Fruit fly (Drosophila melanogaster) whole organism, embryonic: ENCODE results near the gene CG16775.

Source experiments
- Abd-B ChIP-seq: fragments of 200-800 bp; sonication (Bioruptor generic); optimal IDR thresholded peaks from 2 replicates; lab custom pipeline; 2018; ENCODE audit warnings: missing biosample characterization, mild to moderate bottlenecking, missing genetic modification characterization, moderate library complexity
- Atf6 ChIP-seq: fragments of 200-800 bp; sonication (Bioruptor generic); IDR thresholded peaks from 2 replicates; pipeline ENCODE4 v1.3.6; 2022; ENCODE audit warnings: missing biosample characterization, missing genetic modification characterization
- B-H1 ChIP-seq: fragments of 200-800 bp; sonication (Bioruptor generic); IDR thresholded peaks from 3 replicates; pipeline ENCODE4 v1.3.6; 2022; ENCODE audit warnings: missing biosample characterization, missing genetic modification characterization
- CG10147 ChIP-seq: fragments of 200-800 bp; sonication (Bioruptor generic); optimal IDR thresholded peaks from 2 replicates; lab custom pipeline; 2019; ENCODE audit warnings: missing biosample characterization, mild to moderate bottlenecking, missing genetic modification characterization, moderate library complexity
- CG10565 ChIP-seq: fragments of 200-800 bp; sonication (Bioruptor generic); optimal IDR thresholded peaks from 3 replicates; lab custom pipeline; 2016; ENCODE audit warnings: missing biosample characterization, mild to moderate bottlenecking, missing genetic modification characterization
- CG10979 ChIP-seq: fragments of 200-800 bp; sonication (Bioruptor generic); optimal IDR thresholded peaks from 2 replicates; lab custom pipeline; 2018; ENCODE audit warnings: missing biosample characterization, mild to moderate bottlenecking, missing genetic modification characterization, moderate library complexity
- CG12659 ChIP-seq: fragments of 200-800 bp; sonication (Bioruptor generic); optimal IDR thresholded peaks from 3 replicates; lab custom pipeline; 2017; ENCODE audit warnings: mild to moderate bottlenecking, missing biosample characterization, missing genetic modification reagents, missing genetic modification characterization
- CG13123 ChIP-seq: fragments of 200-800 bp; sonication (Bioruptor generic); optimal IDR thresholded peaks from 2 replicates; lab custom pipeline; 2016; ENCODE audit warnings: missing biosample characterization, missing genetic modification characterization
- CG13296 ChIP-seq: fragments of 200-800 bp; sonication (Bioruptor generic); optimal IDR thresholded peaks from 3 replicates; lab custom pipeline; 2018; ENCODE audit warnings: missing biosample characterization, mild to moderate bottlenecking, missing genetic modification characterization
- CG15269 ChIP-seq: fragments of 200-800 bp; sonication (Bioruptor generic); optimal IDR thresholded peaks from 2 replicates; lab custom pipeline; 2018; ENCODE audit warnings: missing biosample characterization, mild to moderate bottlenecking, missing genetic modification characterization, moderate library complexity
- CG15696 ChIP-seq: fragments of 200-800 bp; sonication (Bioruptor generic); optimal IDR thresholded peaks from 2 replicates; lab custom pipeline; 2019; ENCODE audit warnings: missing biosample characterization, mild to moderate bottlenecking, missing genetic modification characterization, moderate library complexity
- CG16815 ChIP-seq: fragments of 200-800 bp; sonication (Bioruptor generic); optimal IDR thresholded peaks from 3 replicates; lab custom pipeline; 2017; ENCODE audit warnings: missing biosample characterization, mild to moderate bottlenecking, missing genetic modification characterization
- CG18764 ChIP-seq: fragments of 200-800 bp; sonication (Bioruptor generic); optimal IDR thresholded peaks from 3 replicates; lab custom pipeline; 2016; ENCODE audit warnings: missing biosample characterization, missing genetic modification characterization
- CG2678 ChIP-seq: fragments of 200-800 bp; sonication (Bioruptor generic); optimal IDR thresholded peaks from 3 replicates; lab custom pipeline; 2019; ENCODE audit warnings: missing biosample characterization, mild to moderate bottlenecking, missing genetic modification characterization, moderate library complexity
- CG3407 ChIP-seq: fragments of 200-800 bp; sonication (Bioruptor generic); optimal IDR thresholded peaks from 2 replicates; lab custom pipeline; 2018; ENCODE audit warnings: missing biosample characterization, mild to moderate bottlenecking, missing genetic modification characterization
- CG5953 ChIP-seq: fragments of 200-800 bp; sonication (Bioruptor generic); IDR thresholded peaks from 2 replicates; pipeline ENCODE4 v1.3.6; 2022; ENCODE audit warnings: missing biosample characterization, missing genetic modification characterization
- CG7786 ChIP-seq: fragments of 200-800 bp; sonication (Bioruptor generic); optimal IDR thresholded peaks from 2 replicates; lab custom pipeline; 2016; ENCODE audit warnings: missing biosample characterization, missing genetic modification characterization
- CG8388 ChIP-seq: fragments of 200-800 bp; sonication (Bioruptor generic); optimal IDR thresholded peaks from 2 replicates; lab custom pipeline; 2019; ENCODE audit warnings: missing biosample characterization, mild to moderate bottlenecking, missing genetic modification characterization, moderate library complexity
- CG8765 ChIP-seq: fragments of 200-800 bp; sonication (Bioruptor generic); IDR thresholded peaks from 2 replicates; pipeline ENCODE4 v1.3.6; 2022; ENCODE audit warnings: missing biosample characterization, missing genetic modification characterization
- CG9727 ChIP-seq: fragments of 200-800 bp; sonication (Bioruptor generic); optimal IDR thresholded peaks from 3 replicates; lab custom pipeline; 2017; ENCODE audit warnings: missing biosample characterization, mild to moderate bottlenecking, missing genetic modification characterization
- Camta ChIP-seq: fragments of 200-800 bp; sonication (Bioruptor generic); optimal IDR thresholded peaks from 2 replicates; lab custom pipeline; 2016; ENCODE audit warnings: missing biosample characterization, missing genetic modification characterization
- CrebB ChIP-seq: fragments of 200-800 bp; sonication (Bioruptor generic); optimal IDR thresholded peaks from 3 replicates; lab custom pipeline; 2018; ENCODE audit warnings: missing biosample characterization, mild to moderate bottlenecking, missing genetic modification characterization
- Dad ChIP-seq: fragments of 200-800 bp; sonication (Bioruptor generic); optimal IDR thresholded peaks from 3 replicates; lab custom pipeline; 2016; ENCODE audit warnings: missing biosample characterization, missing genetic modification characterization
- E2f1 ChIP-seq: fragments of 200-800 bp; sonication (Bioruptor generic); IDR thresholded peaks from 2 replicates; pipeline ENCODE4 v1.3.6; 2022; ENCODE audit warnings: missing biosample characterization, missing genetic modification characterization
- Eip74EF ChIP-seq, 2 experiments: fragments of 200-800 bp in 1 of 2; fragments of >200 bp in 1 of 2; sonication (Bioruptor generic) in 1 of 2; optimal IDR thresholded peaks; 2 replicates each; lab custom pipeline; 2017 to 2019; ENCODE audit warnings: missing biosample characterization in 2 of 2, missing genetic modification characterization in 2 of 2, mild to moderate bottlenecking in 1 of 2, moderate library complexity in 1 of 2
- HLH4C ChIP-seq: fragments of 200-800 bp; sonication (Bioruptor generic); IDR thresholded peaks from 3 replicates; pipeline ENCODE4 v1.3.6; 2022; ENCODE audit warnings: missing biosample characterization, missing genetic modification characterization; ENCODE audit not compliant: partially characterized antibody
- Hmr ChIP-seq: fragments of 200-800 bp; sonication (Bioruptor generic); optimal IDR thresholded peaks from 3 replicates; lab custom pipeline; 2017; ENCODE audit warnings: mild to moderate bottlenecking, missing biosample characterization, missing genetic modification reagents, missing genetic modification characterization
- Hr39 ChIP-seq: fragments of >200 bp; optimal IDR thresholded peaks from 2 replicates; lab custom pipeline; 2017
- Lhr ChIP-seq: fragments of 200-800 bp; sonication (Bioruptor generic); optimal IDR thresholded peaks from 3 replicates; lab custom pipeline; 2017; ENCODE audit warnings: mild to moderate bottlenecking, missing biosample characterization, missing genetic modification reagents, missing genetic modification characterization
- MBD-R2 ChIP-seq: fragments of 200-800 bp; sonication (Bioruptor generic); IDR thresholded peaks from 2 replicates; pipeline ENCODE4 v1.3.6; 2022; ENCODE audit warnings: missing biosample characterization, missing genetic modification characterization
- Nf-YB ChIP-seq: fragments of 200-800 bp; sonication (Bioruptor generic); optimal IDR thresholded peaks from 3 replicates; lab custom pipeline; 2019; ENCODE audit warnings: missing biosample characterization, mild to moderate bottlenecking, missing genetic modification characterization, moderate library complexity
- Opbp ChIP-seq: fragments of 200-800 bp; sonication (Bioruptor generic); IDR thresholded peaks from 3 replicates; pipeline ENCODE4 v1.3.6; 2022; ENCODE audit warnings: missing biosample characterization, missing genetic modification characterization; ENCODE audit not compliant: partially characterized antibody
- Pdp1 ChIP-seq, 2 experiments: fragments of 200-800 bp; sonication (Bioruptor generic); optimal IDR thresholded peaks; 3 replicates each; lab custom pipeline; 2016; ENCODE audit warnings: missing biosample characterization in 2 of 2, missing genetic modification characterization in 2 of 2, mild to moderate bottlenecking in 1 of 2, moderate library complexity in 1 of 2
- Stat92E ChIP-seq, 3 experiments: fragments of >200 bp in 2 of 3; fragments of 200-800 bp in 1 of 3; sonication (Bioruptor generic) in 1 of 3; optimal IDR thresholded peaks; 2 replicates each; lab custom pipeline; 2017 to 2019; ENCODE audit warnings: missing biosample characterization in 3 of 3, missing genetic modification characterization in 3 of 3, mild to moderate bottlenecking in 1 of 3, moderate library complexity in 1 of 3
- Taf1 ChIP-seq: fragments of 200-800 bp; sonication (Bioruptor generic); IDR thresholded peaks from 2 replicates; pipeline ENCODE4 v1.3.6; 2022; ENCODE audit warnings: missing biosample characterization, missing genetic modification characterization
- Trl ChIP-seq, 3 experiments: fragments of >200 bp in 2 of 3; fragments of 200-800 bp in 1 of 3; sonication (Bioruptor generic) in 1 of 3; optimal IDR thresholded peaks; 2 replicates in 1 of 3; 3 replicates in 2 of 3; lab custom pipeline; 2016 to 2017; ENCODE audit warnings: missing biosample characterization in 1 of 3, missing genetic modification characterization in 1 of 3
- bcd ChIP-seq: fragments of 200-800 bp; sonication (Bioruptor generic); optimal IDR thresholded peaks from 2 replicates; lab custom pipeline; 2017; ENCODE audit warnings: missing biosample characterization, mild to moderate bottlenecking, missing genetic modification characterization
- chinmo ChIP-seq: fragments of 200-800 bp; sonication (Bioruptor generic); IDR thresholded peaks from 4 replicates; pipeline ENCODE4 v1.3.6; 2022; ENCODE audit warnings: missing biosample characterization, missing genetic modification characterization; ENCODE audit not compliant: partially characterized antibody
- croc ChIP-seq: fragments of 200-800 bp; sonication (Bioruptor generic); conservative IDR thresholded peaks from 3 replicates; pipeline ENCODE4 v1.3.6; 2022; ENCODE audit warnings: missing biosample characterization, missing genetic modification characterization
- dan ChIP-seq: fragments of 200-800 bp; sonication (Bioruptor generic); IDR thresholded peaks from 2 replicates; pipeline ENCODE4 v1.3.6; 2022; ENCODE audit warnings: missing biosample characterization, missing genetic modification characterization
- fd96Cb ChIP-seq: fragments of 200-800 bp; sonication (Bioruptor generic); optimal IDR thresholded peaks from 2 replicates; lab custom pipeline; 2018; ENCODE audit warnings: missing biosample characterization, mild to moderate bottlenecking, missing genetic modification characterization, moderate library complexity
- ken ChIP-seq: fragments of 200-800 bp; sonication (Bioruptor generic); IDR thresholded peaks from 3 replicates; pipeline ENCODE4 v1.3.6; 2022; ENCODE audit warnings: missing biosample characterization, missing genetic modification characterization
- knrl ChIP-seq: fragments of 200-800 bp; sonication (Bioruptor generic); IDR thresholded peaks from 3 replicates; pipeline ENCODE4 v1.3.6; 2022; ENCODE audit warnings: missing biosample characterization, missing genetic modification characterization; ENCODE audit not compliant: partially characterized antibody
- luna ChIP-seq: fragments of 200-800 bp; sonication (Bioruptor generic); optimal IDR thresholded peaks from 2 replicates; lab custom pipeline; 2016; ENCODE audit warnings: missing biosample characterization, missing genetic modification characterization
- pita ChIP-seq: fragments of 200-800 bp; sonication (Bioruptor generic); optimal IDR thresholded peaks from 2 replicates; lab custom pipeline; 2017; ENCODE audit warnings: missing biosample characterization, mild to moderate bottlenecking, missing genetic modification characterization
- pros ChIP-seq: fragments of 200-800 bp; sonication (Bioruptor generic); optimal IDR thresholded peaks from 3 replicates; lab custom pipeline; 2019; ENCODE audit warnings: missing biosample characterization, mild to moderate bottlenecking, missing genetic modification characterization, moderate library complexity
- zen ChIP-seq: fragments of 200-800 bp; sonication (Bioruptor generic); optimal IDR thresholded peaks from 3 replicates; lab custom pipeline; 2018; ENCODE audit warnings: missing biosample characterization, mild to moderate bottlenecking, missing genetic modification characterization, moderate library complexity

CG16775 gene

dm6 chr3L:17846169-17846981 is 40.1 kb downstream of the CG16775 start, which contains the start of the genes MED19 and CG7430 (continued):
- TF ChIP-seq Lhr = peak; percentile 79
- TF ChIP-seq Hr39 (lab: Kevin White, UChicago) = no peak
- no peak for TF ChIP-seq fd96Cb (tag; lab: Kevin White, UChicago)
- TF ChIP-seq E2f1 (GFP tag; lab: Robert Waterston, UW) = no peak
- TF ChIP-seq knrl (GFP tag; lab: Robert Waterston, UW) = peak; percentile 44; the same call in 2 of the 3 replicates
- TF ChIP-seq Camta = no peak
- peak; percentile 2 for TF ChIP-seq Dad (GFP tag; lab: Kevin White, UChicago)
- TF ChIP-seq Pdp1 (GFP tag; optimal IDR thresholded peaks at IDR 0.05; lab: Kevin White, UChicago) = peak in 1 of 2 experiments; percentile 17
- no peak for TF ChIP-seq pros
- peak; percentile 73 for TF ChIP-seq CG12659 (GFP tag; lab: Kevin White, UChicago)
- TF ChIP-seq CrebB (tag; lab: Kevin White, UChicago) = peak; percentile 28
- no peak for TF ChIP-seq CG10565
- peak; percentile 61 for TF ChIP-seq zen (tag; lab: Kevin White, UChicago)
- TF ChIP-seq Taf1 (GFP tag; lab: Robert Waterston, UW) = no peak
- TF ChIP-seq dan = no peak
- no peak for TF ChIP-seq Nf-YB (GFP tag; lab: Kevin White, UChicago)
- no peak for TF ChIP-seq CG16815 (GFP tag; lab: Kevin White, UChicago)
- peak; percentile 45 for TF ChIP-seq Hmr
- no peak for TF ChIP-seq croc (GFP tag; lab: Robert Waterston, UW)
- TF ChIP-seq Opbp (GFP tag; lab: Robert Waterston, UW) = peak; percentile 60; the same call in 2 of the 3 replicates
- no peak for TF ChIP-seq bcd (GFP tag; lab: Kevin White, UChicago)
- TF ChIP-seq CG15696 (tag; lab: Kevin White, UChicago) = no peak
- TF ChIP-seq CG7786 (GFP tag; lab: Kevin White, UChicago) = no peak
- TF ChIP-seq HLH4C (GFP tag; lab: Robert Waterston, UW) = peak; percentile 48
- no peak for TF ChIP-seq CG3407 (GFP tag; lab: Kevin White, UChicago)
- no peak for TF ChIP-seq Atf6 (GFP tag; lab: Robert Waterston, UW)
- no peak for TF ChIP-seq Eip74EF (GFP tag; optimal IDR thresholded peaks at IDR 0.05; lab: Kevin White, UChicago)
- peak; percentile 27 for TF ChIP-seq CG10979
- TF ChIP-seq CG8388 (GFP tag; lab: Kevin White, UChicago) = no peak
- TF ChIP-seq CG13296 (GFP tag; lab: Kevin White, UChicago) = peak; percentile 12
- peak in 1 of 3 experiments; percentile 14 for TF ChIP-seq Stat92E (GFP tag; optimal IDR thresholded peaks at IDR 0.05; lab: Kevin White, UChicago)
- peak; percentile 27 for TF ChIP-seq CG10147
- TF ChIP-seq CG5953 (GFP tag; lab: Robert Waterston, UW) = no peak
- TF ChIP-seq B-H1 (GFP tag; lab: Robert Waterston, UW) = no peak
- peak in 1 of 2 experiments; percentile 26 for TF ChIP-seq Trl (optimal IDR thresholded peaks at IDR 0.05; lab: Kevin White, UChicago)
- no peak for TF ChIP-seq Trl (GFP tag; optimal IDR thresholded peaks at IDR 0.05; lab: Kevin White, UChicago)
- no peak for TF ChIP-seq CG18764
- peak; percentile 33 for TF ChIP-seq CG9727 (GFP tag; lab: Kevin White, UChicago)
- TF ChIP-seq ken (GFP tag; lab: Robert Waterston, UW) = no peak
- TF ChIP-seq luna (GFP tag; lab: Kevin White, UChicago) = no peak
- TF ChIP-seq Abd-B (GFP tag; lab: Kevin White, UChicago) = peak; percentile 62
- TF ChIP-seq chinmo (GFP tag; lab: Robert Waterston, UW) = 0 out of 4 replicates have a peak, but pooled peaks have one; percentile 32
- TF ChIP-seq pita = no peak
- TF ChIP-seq MBD-R2 = peak; percentile 42; the same call in 1 of the 2 replicates
- no peak for TF ChIP-seq CG8765
- no peak for TF ChIP-seq CG13123 (GFP tag; lab: Kevin White, UChicago)
- no peak for TF ChIP-seq CG15269 (tag; lab: Kevin White, UChicago)
- TF ChIP-seq CG2678 = no peak
